Fruit fly (Drosophila melanogaster) whole organism, prepupa: ENCODE results near the gene CAHbeta.

ENCODE experiments used
- Blimp-1 ChIP-seq: fragments of 200-800 bp; sonication (Bioruptor generic); optimal IDR thresholded peaks from 3 replicates; lab custom pipeline; 2017; ENCODE audit warnings: missing biosample characterization, missing genetic modification characterization, mild to moderate bottlenecking, moderate library complexity, missing genetic modification reagents
- CG11762 ChIP-seq: fragments of 200-800 bp; sonication (Bioruptor generic); optimal IDR thresholded peaks from 3 replicates; lab custom pipeline; 2016; ENCODE audit warnings: missing biosample characterization, missing genetic modification characterization; ENCODE audit not compliant: insufficient read depth
- CG11902 ChIP-seq: fragments of 200-800 bp; sonication (Bioruptor generic); optimal IDR thresholded peaks from 3 replicates; lab custom pipeline; 2016; ENCODE audit warnings: missing biosample characterization, missing genetic modification characterization
- CG15336 ChIP-seq: fragments of 200-800 bp; sonication (Bioruptor generic); IDR thresholded peaks from 2 replicates; pipeline ENCODE4 v1.3.6; 2022; ENCODE audit warnings: missing biosample characterization, missing genetic modification characterization
- CG1621 ChIP-seq: fragments of 200-800 bp; sonication (Bioruptor generic); optimal IDR thresholded peaks from 3 replicates; lab custom pipeline; 2018; ENCODE audit warnings: missing biosample characterization, mild to moderate bottlenecking, missing genetic modification characterization
- CG16779 ChIP-seq: fragments of 200-800 bp; sonication (Bioruptor generic); optimal IDR thresholded peaks from 3 replicates; lab custom pipeline; 2017; ENCODE audit warnings: missing biosample characterization, mild to moderate bottlenecking, missing genetic modification characterization
- CG3032 ChIP-seq: fragments of 200-800 bp; optimal IDR thresholded peaks from 2 replicates; lab custom pipeline; 2019; ENCODE audit warnings: missing biosample characterization, mild to moderate bottlenecking, missing genetic modification characterization, moderate library complexity
- CG31627 ChIP-seq: fragments of 200-800 bp; sonication (Bioruptor generic); optimal IDR thresholded peaks from 3 replicates; lab custom pipeline; 2016; ENCODE audit warnings: missing biosample characterization, missing genetic modification characterization
- CG32006 ChIP-seq: fragments of 200-800 bp; sonication (Bioruptor generic); optimal IDR thresholded peaks from 3 replicates; lab custom pipeline; 2017; ENCODE audit warnings: missing biosample characterization, mild to moderate bottlenecking, missing genetic modification characterization
- CG34406 ChIP-seq: fragments of 200-800 bp; sonication (Bioruptor generic); optimal IDR thresholded peaks from 3 replicates; lab custom pipeline; 2016; ENCODE audit warnings: missing biosample characterization, missing genetic modification characterization
- CG3919 ChIP-seq: fragments of 200-800 bp; sonication (Bioruptor generic); optimal IDR thresholded peaks from 3 replicates; lab custom pipeline; 2016; ENCODE audit warnings: missing biosample characterization, missing genetic modification characterization
- CG6276 ChIP-seq: fragments of 200-800 bp; sonication (Bioruptor generic); optimal IDR thresholded peaks from 2 replicates; lab custom pipeline; 2017; ENCODE audit warnings: missing biosample characterization, mild to moderate bottlenecking, missing genetic modification characterization
- CG6792 ChIP-seq: fragments of 200-800 bp; sonication (Bioruptor generic); optimal IDR thresholded peaks from 3 replicates; lab custom pipeline; 2016; ENCODE audit warnings: missing biosample characterization, missing genetic modification characterization
- CG6808 ChIP-seq: fragments of 200-800 bp; sonication (Bioruptor generic); optimal IDR thresholded peaks from 3 replicates; lab custom pipeline; 2017; ENCODE audit warnings: missing biosample characterization, missing genetic modification characterization, mild to moderate bottlenecking, moderate library complexity, missing genetic modification reagents
- CG6854 ChIP-seq: fragments of 200-800 bp; sonication (Bioruptor generic); optimal IDR thresholded peaks from 2 replicates; lab custom pipeline; 2017; ENCODE audit warnings: missing biosample characterization, mild to moderate bottlenecking, missing genetic modification characterization
- CG7368 ChIP-seq: fragments of 200-800 bp; sonication (Bioruptor generic); optimal IDR thresholded peaks from 3 replicates; lab custom pipeline; 2016; ENCODE audit warnings: missing biosample characterization, missing genetic modification characterization
- CG8119 ChIP-seq: fragments of 200-800 bp; sonication (Bioruptor generic); IDR thresholded peaks from 3 replicates; pipeline ENCODE4 v1.3.6; 2022; ENCODE audit warnings: missing biosample characterization, missing genetic modification characterization
- CG8319 ChIP-seq: fragments of 200-800 bp; sonication (Bioruptor generic); optimal IDR thresholded peaks from 3 replicates; lab custom pipeline; 2016; ENCODE audit warnings: missing biosample characterization, missing genetic modification characterization
- CG8632 ChIP-seq: fragments of 200-800 bp; sonication (Bioruptor generic); optimal IDR thresholded peaks from 3 replicates; lab custom pipeline; 2016; ENCODE audit warnings: missing biosample characterization, missing genetic modification characterization
- Eip75B ChIP-seq: fragments of 200-800 bp; sonication (Bioruptor generic); optimal IDR thresholded peaks from 3 replicates; lab custom pipeline; 2016; ENCODE audit warnings: missing biosample characterization, missing genetic modification characterization
- Eip78C ChIP-seq: fragments of 200-800 bp; sonication (Bioruptor generic); peaks from one replicate; lab custom pipeline; 2016; ENCODE audit warnings: missing biosample characterization, missing genetic modification characterization
- Eip93F ChIP-seq: fragments of 200-800 bp; sonication (Bioruptor generic); optimal IDR thresholded peaks from 2 replicates; lab custom pipeline; 2016; ENCODE audit warnings: missing biosample characterization, mild to moderate bottlenecking, missing genetic modification characterization
- Ets21C ChIP-seq: fragments of 200-800 bp; sonication (Bioruptor generic); optimal IDR thresholded peaks from 3 replicates; lab custom pipeline; 2016; ENCODE audit warnings: missing biosample characterization, missing genetic modification characterization
- Ets96B ChIP-seq: fragments of 200-800 bp; optimal IDR thresholded peaks from 2 replicates; lab custom pipeline; 2019; ENCODE audit warnings: missing biosample characterization, mild to moderate bottlenecking, missing genetic modification characterization, moderate library complexity
- Gug ChIP-seq: fragments of 200-800 bp; sonication (Bioruptor generic); IDR thresholded peaks from 2 replicates; pipeline ENCODE4 v1.3.6; 2022; ENCODE audit warnings: missing biosample characterization, missing genetic modification characterization
- Hr38 ChIP-seq: sonication (Bioruptor generic); optimal IDR thresholded peaks from 2 replicates; lab custom pipeline; 2016; ENCODE audit warnings: missing biosample characterization, missing genetic modification characterization
- Hr39 ChIP-seq: fragments of 200-800 bp; sonication (Bioruptor generic); optimal IDR thresholded peaks from 2 replicates; lab custom pipeline; 2016; ENCODE audit warnings: missing biosample characterization, missing genetic modification characterization
- Hr4 ChIP-seq: fragments of 200-800 bp; sonication (Bioruptor generic); optimal IDR thresholded peaks from 3 replicates; lab custom pipeline; 2016; ENCODE audit warnings: missing biosample characterization, missing genetic modification characterization
- Lpt ChIP-seq: fragments of 200-800 bp; sonication (Bioruptor generic); optimal IDR thresholded peaks from 3 replicates; lab custom pipeline; 2016; ENCODE audit warnings: missing biosample characterization, missing genetic modification characterization
- OdsH ChIP-seq: fragments of 200-800 bp; sonication (Bioruptor generic); optimal IDR thresholded peaks from 3 replicates; lab custom pipeline; 2016; ENCODE audit warnings: missing biosample characterization, missing genetic modification characterization
- Smox ChIP-seq: fragments of 200-800 bp; sonication (Bioruptor generic); optimal IDR thresholded peaks from 3 replicates; lab custom pipeline; 2016; ENCODE audit warnings: missing biosample characterization, missing genetic modification characterization
- Sox14 ChIP-seq: fragments of 200-800 bp; sonication (Bioruptor generic); optimal IDR thresholded peaks from 3 replicates; lab custom pipeline; 2016; ENCODE audit warnings: missing biosample characterization, missing genetic modification characterization
- achi ChIP-seq: fragments of 200-800 bp; sonication (Bioruptor generic); optimal IDR thresholded peaks from 3 replicates; lab custom pipeline; 2016; ENCODE audit warnings: missing biosample characterization, missing genetic modification characterization
- acj6 ChIP-seq: fragments of 200-800 bp; sonication (Bioruptor generic); optimal IDR thresholded peaks from 3 replicates; lab custom pipeline; 2016; ENCODE audit warnings: missing biosample characterization, missing genetic modification characterization
- dac ChIP-seq: fragments of 200-800 bp; sonication (Bioruptor generic); optimal IDR thresholded peaks from 2 replicates; lab custom pipeline; 2017; ENCODE audit warnings: missing biosample characterization, mild to moderate bottlenecking, missing genetic modification characterization
- dsx ChIP-seq: fragments of 200-800 bp; optimal IDR thresholded peaks from 3 replicates; lab custom pipeline; 2019; ENCODE audit warnings: missing biosample characterization, mild to moderate bottlenecking, missing genetic modification characterization, moderate library complexity; ENCODE audit not compliant: poor library complexity, severe bottlenecking
- eg ChIP-seq: fragments of 200-800 bp; sonication (Bioruptor generic); IDR thresholded peaks from 3 replicates; pipeline ENCODE4 v1.3.6; 2022; ENCODE audit warnings: missing biosample characterization, missing genetic modification characterization
- esn ChIP-seq: fragments of 200-800 bp; sonication (Bioruptor generic); optimal IDR thresholded peaks from 2 replicates; lab custom pipeline; 2016; ENCODE audit warnings: missing biosample characterization, mild to moderate bottlenecking, missing genetic modification characterization, moderate library complexity
- fd59A ChIP-seq: fragments of 200-800 bp; sonication (Bioruptor generic); optimal IDR thresholded peaks from 2 replicates; lab custom pipeline; 2017; ENCODE audit warnings: missing biosample characterization, mild to moderate bottlenecking, missing genetic modification characterization, missing genetic modification reagents
- fd85E ChIP-seq: fragments of 200-800 bp; sonication (Bioruptor generic); optimal IDR thresholded peaks from 3 replicates; lab custom pipeline; 2016; ENCODE audit warnings: missing biosample characterization, missing genetic modification characterization
- fkh ChIP-seq: fragments of 200-800 bp; sonication (Bioruptor generic); optimal IDR thresholded peaks from 3 replicates; lab custom pipeline; 2017; ENCODE audit warnings: missing biosample characterization, mild to moderate bottlenecking, missing genetic modification characterization, moderate library complexity
- lz ChIP-seq: fragments of 200-800 bp; sonication (Bioruptor generic); optimal IDR thresholded peaks from 3 replicates; lab custom pipeline; 2016; ENCODE audit warnings: missing biosample characterization, missing genetic modification characterization
- net ChIP-seq: fragments of 200-800 bp; sonication (Bioruptor generic); optimal IDR thresholded peaks from 3 replicates; lab custom pipeline; 2016; ENCODE audit warnings: missing biosample characterization, missing genetic modification characterization
- spab ChIP-seq: fragments of 200-800 bp; sonication (Bioruptor generic); optimal IDR thresholded peaks from 2 replicates; lab custom pipeline; 2017; ENCODE audit warnings: missing biosample characterization, mild to moderate bottlenecking, missing genetic modification characterization, missing genetic modification reagents
- ss ChIP-seq, 2 experiments: fragments of 200-800 bp; sonication (Bioruptor generic); optimal IDR thresholded peaks; 2 replicates in 1 of 2; 3 replicates in 1 of 2; lab custom pipeline; 2017 to 2018; ENCODE audit warnings: mild to moderate bottlenecking in 2 of 2, missing biosample characterization in 2 of 2, missing genetic modification characterization in 2 of 2, moderate library complexity in 1 of 2
- svp ChIP-seq: fragments of 200-800 bp; sonication (Bioruptor generic); peaks from one replicate; lab custom pipeline; 2016; ENCODE audit warnings: missing biosample characterization, missing genetic modification characterization
- topi ChIP-seq: fragments of 200-800 bp; sonication (Bioruptor generic); optimal IDR thresholded peaks from 3 replicates; lab custom pipeline; 2016; ENCODE audit warnings: missing biosample characterization, missing genetic modification characterization
- vri ChIP-seq: fragments of 200-800 bp; sonication (Bioruptor generic); optimal IDR thresholded peaks from 3 replicates; lab custom pipeline; 2016; ENCODE audit warnings: missing biosample characterization, mild to moderate bottlenecking, missing genetic modification characterization

CAHbeta gene

dm6 chr3R:8957739-8958138 is 22.9 kb upstream of the CAHbeta start (continued):
- TF ChIP-seq Eip78C (GFP tag; lab: Kevin White, UChicago) (peak; percentile 75), CG15336 (GFP tag; lab: Robert Waterston, UW) (0 out of 2 replicates have a peak, but pooled peaks have one; percentile 6), eg (GFP tag; lab: Robert Waterston, UW) (no peak; the same call in 2 of the 3 replicates), CG8632 (GFP tag; lab: Kevin White, UChicago) (no peak), Hr39 (GFP tag; lab: Kevin White, UChicago) (peak; percentile 14), net (GFP tag; lab: Kevin White, UChicago) (no peak), Blimp-1 (GFP tag; lab: Kevin White, UChicago) (no peak), fd59A (GFP tag; lab: Kevin White, UChicago) (no peak), Ets21C (GFP tag; lab: Kevin White, UChicago) (no peak), vri (GFP tag; lab: Kevin White, UChicago) (peak; percentile 3), dac (GFP tag; lab: Kevin White, UChicago) (no peak), topi (GFP tag; lab: Kevin White, UChicago) (peak; percentile 19), CG11902 (GFP tag; lab: Kevin White, UChicago) (no peak), dsx (peak; percentile 75), Sox14 (GFP tag; lab: Kevin White, UChicago) (peak; percentile 31), CG3919 (peak; percentile 3), Lpt (GFP tag; lab: Kevin White, UChicago) (no peak), Gug (GFP tag; lab: Robert Waterston, UW) (no peak), CG16779 (tag; lab: Kevin White, UChicago) (no peak), Ets96B (tag; lab: Kevin White, UChicago) (peak; percentile 37), CG32006 (peak; percentile 0), fd85E (GFP tag; lab: Kevin White, UChicago) (no peak), CG11762 (GFP tag; lab: Kevin White, UChicago) (no peak), CG8119 (GFP tag; lab: Robert Waterston, UW) (no peak), Hr4 (GFP tag; lab: Kevin White, UChicago) (no peak), CG31627 (GFP tag; lab: Kevin White, UChicago) (peak; percentile 32), acj6 (peak; percentile 4), ss (GFP tag; optimal IDR thresholded peaks at IDR 0.05; lab: Kevin White, UChicago) (peak in 1 of 2 experiments; percentile 47), Smox (GFP tag; lab: Kevin White, UChicago) (peak; percentile 13), CG6276 (no peak), CG7368 (GFP tag; lab: Kevin White, UChicago) (no peak), fkh (GFP tag; lab: Kevin White, UChicago) (no peak), CG6808 (GFP tag; lab: Kevin White, UChicago) (peak; percentile 1), CG34406 (GFP tag; lab: Kevin White, UChicago) (no peak), CG3032 (tag; lab: Kevin White, UChicago) (peak; percentile 38)

- TF ChIP-seq achi (GFP tag; lab: Kevin White, UChicago) (peak; percentile 42), CG6854 (GFP tag; lab: Kevin White, UChicago) (no peak), CG11762 (GFP tag; lab: Kevin White, UChicago) (no peak), Hr4 (GFP tag; lab: Kevin White, UChicago) (peak; percentile 49), spab (peak; percentile 37), OdsH (GFP tag; lab: Kevin White, UChicago) (peak; percentile 56), CG6792 (GFP tag; lab: Kevin White, UChicago) (no peak), Blimp-1 (GFP tag; lab: Kevin White, UChicago) (no peak), Ets96B (tag; lab: Kevin White, UChicago) (peak; percentile 73), CG1621 (tag; lab: Kevin White, UChicago) (peak; percentile 52), dsx (peak; percentile 39), acj6 (peak; percentile 39), dac (GFP tag; lab: Kevin White, UChicago) (no peak), CG34406 (GFP tag; lab: Kevin White, UChicago) (no peak), ss (GFP tag; optimal IDR thresholded peaks at IDR 0.05; lab: Kevin White, UChicago) (peak in 1 of 2 experiments; percentile 9), CG6808 (GFP tag; lab: Kevin White, UChicago) (peak; percentile 64), CG3919 (peak; percentile 67), svp (GFP tag; lab: Kevin White, UChicago) (no peak), fkh (GFP tag; lab: Kevin White, UChicago) (no peak), CG32006 (peak; percentile 61), eg (GFP tag; lab: Robert Waterston, UW) (peak; percentile 74), Eip75B (GFP tag; lab: Kevin White, UChicago) (peak; percentile 53), lz (GFP tag; lab: Kevin White, UChicago) (no peak), CG11902 (GFP tag; lab: Kevin White, UChicago) (no peak), CG8319 (GFP tag; lab: Kevin White, UChicago) (no peak), Eip93F (GFP tag; lab: Kevin White, UChicago) (no peak), CG16779 (tag; lab: Kevin White, UChicago) (no peak), Smox (GFP tag; lab: Kevin White, UChicago) (no peak), esn (GFP tag; lab: Kevin White, UChicago) (no peak), Hr38 (no peak)
Observed at dm6 chr3R:8958300-8958699, 22.4 kb upstream of the CAHbeta start.
